Fruit fly (Drosophila melanogaster) whole organism, embryonic: ENCODE measurements around the gene Kah.

ENCODE experiments used
- Ada2b ChIP-seq: fragments of 200-800 bp; sonication (Bioruptor generic); IDR thresholded peaks from 2 replicates; pipeline ENCODE4 v1.3.6; 2022; ENCODE audit warnings: missing biosample characterization, missing genetic modification characterization
- Asciz ChIP-seq: fragments of 200-800 bp; sonication (Bioruptor generic); optimal IDR thresholded peaks from 2 replicates; lab custom pipeline; 2017; ENCODE audit warnings: missing biosample characterization, mild to moderate bottlenecking, missing genetic modification characterization, missing genetic modification reagents
- Bteb2 ChIP-seq: fragments of 200-800 bp; sonication (Bioruptor generic); optimal IDR thresholded peaks from 2 replicates; lab custom pipeline; 2016; ENCODE audit warnings: missing biosample characterization, missing genetic modification characterization
- CG10274 ChIP-seq: fragments of 200-800 bp; sonication (Bioruptor generic); optimal IDR thresholded peaks from 3 replicates; lab custom pipeline; 2017; ENCODE audit warnings: missing biosample characterization, mild to moderate bottlenecking, missing genetic modification characterization
- CG11398 ChIP-seq: fragments of 200-800 bp; sonication (Bioruptor generic); optimal IDR thresholded peaks from 2 replicates; lab custom pipeline; 2016; ENCODE audit warnings: missing biosample characterization, missing genetic modification characterization
- CG12071 ChIP-seq: fragments of 200-800 bp; sonication (Bioruptor generic); optimal IDR thresholded peaks from 3 replicates; lab custom pipeline; 2018; ENCODE audit warnings: missing biosample characterization, mild to moderate bottlenecking, missing genetic modification characterization
- CG1233 ChIP-seq: fragments of 200-800 bp; sonication (Bioruptor generic); optimal IDR thresholded peaks from 4 replicates; lab custom pipeline; 2018; ENCODE audit warnings: missing biosample characterization, mild to moderate bottlenecking, missing genetic modification characterization
- CG12659 ChIP-seq: fragments of 200-800 bp; sonication (Bioruptor generic); optimal IDR thresholded peaks from 3 replicates; lab custom pipeline; 2017; ENCODE audit warnings: mild to moderate bottlenecking, missing biosample characterization, missing genetic modification reagents, missing genetic modification characterization
- CG12942 ChIP-seq: fragments of 200-800 bp; sonication (Bioruptor generic); optimal IDR thresholded peaks from 3 replicates; lab custom pipeline; 2016; ENCODE audit warnings: missing biosample characterization, missing genetic modification characterization
- CG13296 ChIP-seq: fragments of 200-800 bp; sonication (Bioruptor generic); optimal IDR thresholded peaks from 3 replicates; lab custom pipeline; 2018; ENCODE audit warnings: missing biosample characterization, mild to moderate bottlenecking, missing genetic modification characterization
- CG13624 ChIP-seq: fragments of 200-800 bp; sonication (Bioruptor generic); optimal IDR thresholded peaks from 2 replicates; lab custom pipeline; 2016; ENCODE audit warnings: missing biosample characterization, missing genetic modification characterization
- CG14965 ChIP-seq: fragments of 200-800 bp; sonication (Bioruptor generic); optimal IDR thresholded peaks from 2 replicates; lab custom pipeline; 2016; ENCODE audit warnings: missing biosample characterization, missing genetic modification characterization, borderline replicate concordance
- CG15073 ChIP-seq: fragments of 200-800 bp; sonication (Bioruptor generic); optimal IDR thresholded peaks from 2 replicates; lab custom pipeline; 2016; ENCODE audit warnings: missing biosample characterization, missing genetic modification characterization
- CG15269 ChIP-seq: fragments of 200-800 bp; sonication (Bioruptor generic); optimal IDR thresholded peaks from 2 replicates; lab custom pipeline; 2018; ENCODE audit warnings: missing biosample characterization, mild to moderate bottlenecking, missing genetic modification characterization, moderate library complexity
- CG17361 ChIP-seq: fragments of 200-800 bp; sonication (Bioruptor generic); IDR thresholded peaks from 3 replicates; pipeline ENCODE4 v1.3.6; 2022; ENCODE audit warnings: missing biosample characterization, missing genetic modification characterization
- CG17802 ChIP-seq: fragments of 200-800 bp; sonication (Bioruptor generic); optimal IDR thresholded peaks from 2 replicates; lab custom pipeline; 2018; ENCODE audit warnings: missing biosample characterization, mild to moderate bottlenecking, missing genetic modification characterization, moderate library complexity
- CG1832 ChIP-seq: fragments of 200-800 bp; sonication (Bioruptor generic); optimal IDR thresholded peaks from 2 replicates; lab custom pipeline; 2017; ENCODE audit warnings: missing biosample characterization, mild to moderate bottlenecking, missing genetic modification characterization, inconsistent platforms
- CG18476 ChIP-seq: fragments of 200-800 bp; sonication (Bioruptor generic); optimal IDR thresholded peaks from 2 replicates; lab custom pipeline; 2016; ENCODE audit warnings: missing biosample characterization, mild to moderate bottlenecking, missing genetic modification characterization
- CG18599 ChIP-seq: fragments of 200-800 bp; sonication (Bioruptor generic); optimal IDR thresholded peaks from 3 replicates; lab custom pipeline; 2017; ENCODE audit warnings: missing biosample characterization, missing genetic modification characterization, mild to moderate bottlenecking, moderate library complexity, missing genetic modification reagents
- CG2129 ChIP-seq: fragments of 200-800 bp; sonication (Bioruptor generic); IDR thresholded peaks from 2 replicates; pipeline ENCODE4 v1.3.6; 2022; ENCODE audit warnings: missing biosample characterization, missing genetic modification characterization; ENCODE audit not compliant: partially characterized antibody
- CG32532 ChIP-seq: fragments of 200-800 bp; sonication (Bioruptor generic); IDR thresholded peaks from 2 replicates; pipeline ENCODE4 v1.3.6; 2022; ENCODE audit warnings: missing biosample characterization, missing genetic modification characterization
- CG32772 ChIP-seq: fragments of 200-800 bp; sonication (Bioruptor generic); IDR thresholded peaks from 2 replicates; pipeline ENCODE4 v1.3.6; 2022; ENCODE audit warnings: missing biosample characterization, missing genetic modification characterization
- CG34224 ChIP-seq: fragments of 200-800 bp; sonication (Bioruptor generic); IDR thresholded peaks from 3 replicates; pipeline ENCODE4 v1.3.6; 2022; ENCODE audit warnings: missing biosample characterization, missing genetic modification characterization; ENCODE audit not compliant: partially characterized antibody
- CG4707 ChIP-seq: fragments of 200-800 bp; sonication (Bioruptor generic); optimal IDR thresholded peaks from 2 replicates; lab custom pipeline; 2018; ENCODE audit warnings: missing biosample characterization, mild to moderate bottlenecking, missing genetic modification characterization, moderate library complexity
- CG8089 ChIP-seq: fragments of 200-800 bp; sonication (Bioruptor generic); optimal IDR thresholded peaks from 3 replicates; lab custom pipeline; 2016; ENCODE audit warnings: missing biosample characterization, missing genetic modification characterization
- Eip74EF ChIP-seq, 2 experiments: fragments of 200-800 bp in 1 of 2; fragments of >200 bp in 1 of 2; sonication (Bioruptor generic) in 1 of 2; optimal IDR thresholded peaks; 2 replicates each; lab custom pipeline; 2017 to 2019; ENCODE audit warnings: missing biosample characterization in 2 of 2, missing genetic modification characterization in 2 of 2, mild to moderate bottlenecking in 1 of 2, moderate library complexity in 1 of 2
- Med ChIP-seq: fragments of 200-800 bp; sonication (Bioruptor generic); peaks from one replicate; lab custom pipeline; 2016; ENCODE audit warnings: missing biosample characterization, missing genetic modification characterization, mild to moderate bottlenecking, inconsistent platforms, moderate library complexity
- Oli ChIP-seq: fragments of 200-800 bp; sonication (Bioruptor generic); optimal IDR thresholded peaks from 2 replicates; lab custom pipeline; 2018; ENCODE audit warnings: missing biosample characterization, mild to moderate bottlenecking, missing genetic modification characterization, moderate library complexity
- Trl ChIP-seq, 3 experiments: fragments of >200 bp in 2 of 3; fragments of 200-800 bp in 1 of 3; sonication (Bioruptor generic) in 1 of 3; optimal IDR thresholded peaks; 2 replicates in 1 of 3; 3 replicates in 2 of 3; lab custom pipeline; 2016 to 2017; ENCODE audit warnings: missing biosample characterization in 1 of 3, missing genetic modification characterization in 1 of 3
- abd-A ChIP-seq: fragments of 200-800 bp; sonication (Bioruptor generic); optimal IDR thresholded peaks from 3 replicates; lab custom pipeline; 2019; ENCODE audit warnings: missing biosample characterization, mild to moderate bottlenecking, missing genetic modification characterization, moderate library complexity
- al ChIP-seq: fragments of 200-800 bp; sonication (Bioruptor generic); IDR thresholded peaks from 2 replicates; pipeline ENCODE4 v1.3.6; 2022; ENCODE audit warnings: missing biosample characterization, missing genetic modification characterization
- amos ChIP-seq: fragments of 200-800 bp; sonication (Bioruptor generic); IDR thresholded peaks from 2 replicates; pipeline ENCODE4 v1.3.6; 2022; ENCODE audit warnings: missing biosample characterization, missing genetic modification characterization; ENCODE audit not compliant: partially characterized antibody
- bbx ChIP-seq: fragments of 200-800 bp; sonication (Bioruptor generic); IDR thresholded peaks from 2 replicates; pipeline ENCODE4 v1.3.6; 2022; ENCODE audit warnings: missing biosample characterization, missing genetic modification characterization; ENCODE audit not compliant: partially characterized antibody
- exex ChIP-seq: fragments of 200-800 bp; sonication (Bioruptor generic); optimal IDR thresholded peaks from 4 replicates; lab custom pipeline; 2018; ENCODE audit warnings: missing biosample characterization, mild to moderate bottlenecking, missing genetic modification characterization, moderate library complexity
- fd96Cb ChIP-seq: fragments of 200-800 bp; sonication (Bioruptor generic); optimal IDR thresholded peaks from 2 replicates; lab custom pipeline; 2018; ENCODE audit warnings: missing biosample characterization, mild to moderate bottlenecking, missing genetic modification characterization, moderate library complexity
- ind ChIP-seq: fragments of 200-800 bp; sonication (Bioruptor generic); optimal IDR thresholded peaks from 3 replicates; lab custom pipeline; 2016; ENCODE audit warnings: missing biosample characterization, missing genetic modification characterization
- knrl ChIP-seq: fragments of 200-800 bp; sonication (Bioruptor generic); IDR thresholded peaks from 3 replicates; pipeline ENCODE4 v1.3.6; 2022; ENCODE audit warnings: missing biosample characterization, missing genetic modification characterization; ENCODE audit not compliant: partially characterized antibody
- mld ChIP-seq: fragments of 200-800 bp; sonication (Bioruptor generic); IDR thresholded peaks from 3 replicates; pipeline ENCODE4 v1.3.6; 2022; ENCODE audit warnings: missing biosample characterization, missing genetic modification characterization; ENCODE audit not compliant: partially characterized antibody
- pan ChIP-seq, 4 experiments: fragments of >200 bp in 3 of 4; fragments of 200-800 bp in 1 of 4; sonication (Bioruptor generic) in 1 of 4; optimal IDR thresholded peaks in 3 of 4; IDR thresholded peaks in 1 of 4; 2 replicates each; pipeline versions ENCODE4 v1.3.6 to Lab custom; 2017 to 2022; ENCODE audit warnings: missing biosample characterization in 2 of 4, missing genetic modification characterization in 2 of 4, mixed read lengths in 1 of 4
- peb ChIP-seq: fragments of 200-800 bp; sonication (Bioruptor generic); IDR thresholded peaks from 2 replicates; pipeline ENCODE4 v1.3.6; 2022; ENCODE audit warnings: missing biosample characterization, missing genetic modification characterization
- pum ChIP-seq: fragments of 200-800 bp; sonication (Bioruptor generic); optimal IDR thresholded peaks from 2 replicates; lab custom pipeline; 2016; ENCODE audit warnings: missing biosample characterization, missing genetic modification characterization
- ranshi ChIP-seq: fragments of 200-800 bp; sonication (Bioruptor generic); IDR thresholded peaks from 2 replicates; pipeline ENCODE4 v1.3.6; 2022; ENCODE audit warnings: missing biosample characterization, missing genetic modification characterization
- sob ChIP-seq: fragments of 200-800 bp; sonication (Bioruptor generic); IDR thresholded peaks from 2 replicates; pipeline ENCODE4 v1.3.6; 2022; ENCODE audit warnings: missing biosample characterization, missing genetic modification characterization
- sqz ChIP-seq: fragments of 200-800 bp; sonication (Bioruptor generic); optimal IDR thresholded peaks from 3 replicates; lab custom pipeline; 2018; ENCODE audit warnings: missing biosample characterization, mild to moderate bottlenecking, missing genetic modification characterization
- toy ChIP-seq: fragments of 200-800 bp; sonication (Bioruptor generic); IDR thresholded peaks from 2 replicates; pipeline ENCODE4 v1.3.6; 2022; ENCODE audit warnings: missing biosample characterization, missing genetic modification characterization
- vfl ChIP-seq: fragments of 200-800 bp; sonication (Bioruptor generic); optimal IDR thresholded peaks from 2 replicates; lab custom pipeline; 2016; ENCODE audit warnings: missing biosample characterization, missing genetic modification characterization
- wek ChIP-seq: fragments of 200-800 bp; sonication (Bioruptor generic); optimal IDR thresholded peaks from 3 replicates; lab custom pipeline; 2018; ENCODE audit warnings: missing biosample characterization, mild to moderate bottlenecking, missing genetic modification characterization, moderate library complexity

Kah gene

DNA sequence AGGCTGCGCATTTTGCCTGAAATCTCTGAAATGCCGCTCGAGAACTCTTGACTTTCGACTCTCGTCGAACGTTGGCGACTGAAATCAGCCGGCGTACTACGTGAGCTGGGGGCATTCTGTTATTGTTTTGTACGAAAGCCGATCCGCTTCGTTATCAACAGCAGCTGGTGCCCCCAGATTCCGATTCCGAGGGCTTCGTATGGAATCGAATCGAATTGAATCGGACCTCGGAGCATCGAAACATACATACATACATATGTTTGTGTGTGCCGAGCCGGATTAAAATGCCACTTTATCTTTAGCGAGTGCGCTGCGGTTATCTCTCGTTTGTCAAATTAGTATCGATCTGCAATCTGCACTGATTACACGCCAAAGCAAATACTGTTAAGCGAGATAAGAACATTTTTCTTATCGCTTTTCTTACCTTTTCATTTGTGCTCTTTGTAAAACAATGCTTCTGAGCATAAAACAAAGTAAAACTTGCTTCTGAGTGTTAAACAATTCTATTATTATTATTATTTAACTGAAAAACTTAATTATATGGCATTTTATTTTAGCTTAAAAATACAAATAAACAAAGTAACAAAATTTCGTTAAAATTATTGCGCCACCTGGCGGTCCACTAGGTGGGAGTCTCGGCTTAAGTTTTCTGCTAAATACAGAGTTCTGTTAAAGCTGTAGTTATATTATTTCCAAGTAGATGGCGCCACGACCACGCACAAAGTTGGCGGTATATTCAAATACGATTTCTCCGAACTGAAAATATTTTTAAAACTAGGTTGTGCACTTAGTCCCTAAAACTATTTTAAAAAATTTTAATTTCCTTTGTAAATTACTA lies 17.6 kb upstream of the Kah start, which contains the start of gene Reg-2 (continued):
- peak; percentile 86 for TF ChIP-seq Med (GFP tag; lab: Kevin White, UChicago)
- TF ChIP-seq CG12659 (GFP tag; lab: Kevin White, UChicago), result peak; percentile 45
- no peak for TF ChIP-seq CG34224
- peak; percentile 42; the same call in 1 of the 2 replicates for TF ChIP-seq CG32532
- no peak for TF ChIP-seq CG18599
- TF ChIP-seq Asciz, result no peak
- no peak for TF ChIP-seq CG4707 (GFP tag; lab: Kevin White, UChicago)
- TF ChIP-seq CG17802, result no peak
- TF ChIP-seq CG13624 (GFP tag; lab: Kevin White, UChicago), result no peak
- TF ChIP-seq Eip74EF (GFP tag; optimal IDR thresholded peaks at IDR 0.05; lab: Kevin White, UChicago), result no peak
- TF ChIP-seq pum (GFP tag; lab: Kevin White, UChicago), result no peak
- TF ChIP-seq exex (tag; lab: Kevin White, UChicago), result peak; percentile 98
- no peak for TF ChIP-seq CG1233
- TF ChIP-seq CG14965 (GFP tag; lab: Kevin White, UChicago), result no peak
- TF ChIP-seq sqz (GFP tag; lab: Kevin White, UChicago), result peak; percentile 6
- no peak for TF ChIP-seq CG18476 (GFP tag; lab: Kevin White, UChicago)
- no peak for TF ChIP-seq CG32772 (GFP tag; lab: Robert Waterston, UW)
- TF ChIP-seq wek (GFP tag; lab: Kevin White, UChicago), result peak; percentile 40
- TF ChIP-seq CG12071, result peak; percentile 28
- TF ChIP-seq CG11398, result no peak
- TF ChIP-seq amos, result no peak; the same call in 1 of the 2 replicates
- no peak for TF ChIP-seq mld
- TF ChIP-seq ranshi, result no peak
- TF ChIP-seq sob, result no peak
- TF ChIP-seq CG15269 (tag; lab: Kevin White, UChicago), result no peak
- no peak for TF ChIP-seq ind (GFP tag; lab: Kevin White, UChicago)
- no peak for TF ChIP-seq peb (GFP tag; lab: Robert Waterston, UW)
- no peak for TF ChIP-seq CG2129 (GFP tag; lab: Robert Waterston, UW)
- TF ChIP-seq al, result no peak
- TF ChIP-seq fd96Cb (tag; lab: Kevin White, UChicago), result no peak
- TF ChIP-seq CG17361 (GFP tag; lab: Robert Waterston, UW), result peak; percentile 37; the same call in 1 of the 3 replicates
- TF ChIP-seq knrl (GFP tag; lab: Robert Waterston, UW), result no peak
- TF ChIP-seq Oli (tag; lab: Kevin White, UChicago), result no peak
- no peak for TF ChIP-seq Ada2b (GFP tag; lab: Robert Waterston, UW)
- no peak for TF ChIP-seq bbx (GFP tag; lab: Robert Waterston, UW)
- TF ChIP-seq abd-A (tag; lab: Kevin White, UChicago), result no peak
- no peak for TF ChIP-seq CG10274
- no peak for TF ChIP-seq CG8089 (GFP tag; lab: Kevin White, UChicago)
- no peak for TF ChIP-seq pan (optimal IDR thresholded peaks at IDR 0.05; lab: Kevin White, UChicago)
- no peak for TF ChIP-seq pan (GFP tag; optimal IDR thresholded peaks at IDR 0.05 in 1 of 2, IDR thresholded peaks at IDR 0.05 in 1 of 2)
- TF ChIP-seq Bteb2 (GFP tag; lab: Kevin White, UChicago), result no peak
- TF ChIP-seq CG12942 (GFP tag; lab: Kevin White, UChicago), result no peak
- no peak for TF ChIP-seq vfl (GFP tag; lab: Kevin White, UChicago)
- peak; percentile 31 for TF ChIP-seq CG13296 (GFP tag; lab: Kevin White, UChicago)
- no peak for TF ChIP-seq CG15073 (GFP tag; lab: Kevin White, UChicago)
- no peak for TF ChIP-seq toy (GFP tag; lab: Robert Waterston, UW)
- TF ChIP-seq Trl (optimal IDR thresholded peaks at IDR 0.05; lab: Kevin White, UChicago), result no peak
- no peak for TF ChIP-seq Trl (GFP tag; optimal IDR thresholded peaks at IDR 0.05; lab: Kevin White, UChicago)
- TF ChIP-seq CG1832 (GFP tag; lab: Kevin White, UChicago), result no peak
